Fruit fly (Drosophila melanogaster) whole organism, adult: Measurements from ENCODE around the gene RabGGTb.

Source experiments
- CG11617 ChIP-seq: fragments of 200-800 bp; sonication (Bioruptor generic); optimal IDR thresholded peaks from 2 replicates; lab custom pipeline; 2017; ENCODE audit warnings: mild to moderate bottlenecking, missing biosample characterization, missing genetic modification reagents, missing genetic modification characterization
- CG12768 ChIP-seq: fragments of 200-800 bp; sonication (Bioruptor generic); optimal IDR thresholded peaks from 2 replicates; lab custom pipeline; 2017; ENCODE audit warnings: missing biosample characterization, missing genetic modification characterization, mild to moderate bottlenecking, moderate library complexity, missing genetic modification reagents
- CG14711 ChIP-seq: fragments of 200-800 bp; sonication (Bioruptor generic); optimal IDR thresholded peaks from 2 replicates; lab custom pipeline; 2018; ENCODE audit warnings: missing biosample characterization, mild to moderate bottlenecking, missing genetic modification characterization, moderate library complexity
- CG1620 ChIP-seq: fragments of 200-800 bp; sonication (Bioruptor generic); optimal IDR thresholded peaks from 2 replicates; lab custom pipeline; 2016; ENCODE audit warnings: missing biosample characterization, missing genetic modification characterization
- CG33017 ChIP-seq: fragments of 200-800 bp; sonication (Bioruptor generic); optimal IDR thresholded peaks from 2 replicates; lab custom pipeline; 2018; ENCODE audit warnings: missing biosample characterization, mild to moderate bottlenecking, missing genetic modification characterization, moderate library complexity
- CG5204 ChIP-seq: fragments of 200-800 bp; sonication (Bioruptor generic); optimal IDR thresholded peaks from 2 replicates; lab custom pipeline; 2016; ENCODE audit warnings: missing biosample characterization, missing genetic modification characterization
- CG7045 ChIP-seq: fragments of 200-800 bp; sonication (Bioruptor generic); optimal IDR thresholded peaks from 2 replicates; lab custom pipeline; 2017; ENCODE audit warnings: missing biosample characterization, mild to moderate bottlenecking, missing genetic modification characterization
- CG7101 ChIP-seq: fragments of 200-800 bp; sonication (Bioruptor generic); optimal IDR thresholded peaks from 2 replicates; lab custom pipeline; 2018; ENCODE audit warnings: missing biosample characterization, mild to moderate bottlenecking, missing genetic modification characterization, moderate library complexity
- Clk ChIP-seq: fragments of 200-800 bp; sonication (Bioruptor generic); optimal IDR thresholded peaks from 2 replicates; lab custom pipeline; 2017; ENCODE audit warnings: missing biosample characterization, missing genetic modification characterization
- Crg-1 ChIP-seq: fragments of 200-800 bp; sonication (Bioruptor generic); optimal IDR thresholded peaks from 2 replicates; lab custom pipeline; 2016; ENCODE audit warnings: missing biosample characterization, missing genetic modification characterization
- Hr96 ChIP-seq: fragments of 200-800 bp; sonication (Bioruptor generic); optimal IDR thresholded peaks from 2 replicates; lab custom pipeline; 2016; ENCODE audit warnings: missing biosample characterization, missing genetic modification characterization
- Mnt ChIP-seq: fragments of 200-800 bp; sonication (Bioruptor generic); optimal IDR thresholded peaks from 2 replicates; lab custom pipeline; 2016; ENCODE audit warnings: missing biosample characterization, mild to moderate bottlenecking, missing genetic modification characterization
- bab1 ChIP-seq: fragments of 200-800 bp; sonication (Bioruptor generic); optimal IDR thresholded peaks from 3 replicates; lab custom pipeline; 2019; ENCODE audit warnings: missing biosample characterization, mild to moderate bottlenecking, missing genetic modification characterization, moderate library complexity
- cic ChIP-seq: fragments of 200-800 bp; sonication (Bioruptor generic); optimal IDR thresholded peaks from 2 replicates; lab custom pipeline; 2017; ENCODE audit warnings: missing biosample characterization, mild to moderate bottlenecking, missing genetic modification characterization, moderate library complexity
- cnc ChIP-seq, 2 experiments: fragments of >200 bp; optimal IDR thresholded peaks; 2 replicates each; lab custom pipeline; 2017
- kay ChIP-seq: fragments of 200-800 bp; sonication (Bioruptor generic); peaks from one replicate; lab custom pipeline; 2016; ENCODE audit warnings: missing biosample characterization, missing genetic modification characterization, borderline replicate concordance
- ovo ChIP-seq: fragments of 200-800 bp; sonication (Bioruptor generic); optimal IDR thresholded peaks from 2 replicates; lab custom pipeline; 2016; ENCODE audit warnings: missing biosample characterization, missing genetic modification characterization
- pad ChIP-seq: fragments of 200-800 bp; sonication (Bioruptor generic); optimal IDR thresholded peaks from 3 replicates; lab custom pipeline; 2017; ENCODE audit warnings: missing biosample characterization, missing genetic modification characterization, mild to moderate bottlenecking, moderate library complexity, missing genetic modification reagents
- tj ChIP-seq: fragments of 200-800 bp; sonication (Bioruptor generic); optimal IDR thresholded peaks from 3 replicates; lab custom pipeline; 2017; ENCODE audit warnings: missing biosample characterization, mild to moderate bottlenecking, missing genetic modification characterization, moderate library complexity
- toe ChIP-seq: fragments of 200-800 bp; sonication (Bioruptor generic); optimal IDR thresholded peaks from 2 replicates; lab custom pipeline; 2016; ENCODE audit warnings: missing biosample characterization, missing genetic modification characterization

The RabGGTb gene

DNA sequence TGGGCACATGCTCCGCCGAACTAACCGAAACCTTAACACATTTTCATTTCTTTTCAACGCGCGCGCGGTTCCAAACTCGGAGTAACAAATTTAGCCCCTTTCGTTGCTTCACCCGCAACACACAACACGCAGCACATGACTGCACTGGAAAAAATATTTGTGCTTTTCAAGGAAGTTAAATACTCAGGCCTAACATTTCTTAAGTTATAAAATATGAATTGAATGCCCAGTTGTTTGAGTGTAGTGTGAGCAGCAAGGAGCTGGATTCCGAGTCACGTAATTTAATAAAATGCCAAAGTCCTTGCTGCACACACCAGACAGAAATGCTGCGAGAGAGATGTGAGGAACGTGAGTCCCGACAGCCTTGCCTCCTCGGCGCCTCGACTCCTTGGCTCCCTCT is 22.5 kb downstream of the RabGGTb start:
- TF ChIP-seq CG1620 (GFP tag; lab: Kevin White, UChicago) (no peak), pad (GFP tag; lab: Kevin White, UChicago) (no peak), CG7101 (no peak), CG14711 (tag; lab: Kevin White, UChicago) (no peak), Clk (GFP tag; lab: Kevin White, UChicago) (no peak), tj (GFP tag; lab: Kevin White, UChicago) (no peak), toe (GFP tag; lab: Kevin White, UChicago) (no peak), CG7045 (no peak), Crg-1 (GFP tag; lab: Kevin White, UChicago) (no peak), CG33017 (tag; lab: Kevin White, UChicago) (no peak), CG5204 (GFP tag; lab: Kevin White, UChicago) (no peak), kay (no peak), ovo (GFP tag; lab: Kevin White, UChicago) (no peak), cic (GFP tag; lab: Kevin White, UChicago) (no peak), cnc (optimal IDR thresholded peaks at IDR 0.05; lab: Kevin White, UChicago) (no peak), bab1 (GFP tag; lab: Kevin White, UChicago) (no peak), Hr96 (GFP tag; lab: Kevin White, UChicago) (no peak), CG11617 (GFP tag; lab: Kevin White, UChicago) (no peak), CG12768 (no peak)

DNA sequence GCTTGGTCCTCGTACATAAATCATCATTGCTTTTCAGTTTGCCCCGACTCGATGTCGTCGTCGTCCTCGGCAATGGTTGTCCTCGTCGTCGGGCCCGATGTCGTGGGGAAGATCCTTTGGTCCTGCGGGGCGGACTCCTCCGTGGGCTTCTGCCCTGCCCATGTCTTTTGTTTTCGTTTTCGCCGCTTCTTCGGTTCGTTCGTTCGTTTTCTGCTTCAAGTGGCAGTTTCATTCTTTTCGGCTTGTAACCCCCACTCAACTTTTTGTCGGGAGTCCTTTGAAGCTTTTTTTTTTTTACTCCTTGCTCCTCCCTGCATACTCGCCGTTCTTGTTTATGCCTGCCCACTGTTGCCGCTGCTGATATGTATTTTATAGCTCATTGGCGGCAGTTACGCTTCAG is 24.7 kb downstream of the RabGGTb start:
- TF ChIP-seq cnc (optimal IDR thresholded peaks at IDR 0.05; lab: Kevin White, UChicago) (no peak), CG7045 (no peak), CG11617 (GFP tag; lab: Kevin White, UChicago) (no peak), kay (no peak), CG14711 (tag; lab: Kevin White, UChicago) (no peak), CG7101 (no peak)

DNA sequence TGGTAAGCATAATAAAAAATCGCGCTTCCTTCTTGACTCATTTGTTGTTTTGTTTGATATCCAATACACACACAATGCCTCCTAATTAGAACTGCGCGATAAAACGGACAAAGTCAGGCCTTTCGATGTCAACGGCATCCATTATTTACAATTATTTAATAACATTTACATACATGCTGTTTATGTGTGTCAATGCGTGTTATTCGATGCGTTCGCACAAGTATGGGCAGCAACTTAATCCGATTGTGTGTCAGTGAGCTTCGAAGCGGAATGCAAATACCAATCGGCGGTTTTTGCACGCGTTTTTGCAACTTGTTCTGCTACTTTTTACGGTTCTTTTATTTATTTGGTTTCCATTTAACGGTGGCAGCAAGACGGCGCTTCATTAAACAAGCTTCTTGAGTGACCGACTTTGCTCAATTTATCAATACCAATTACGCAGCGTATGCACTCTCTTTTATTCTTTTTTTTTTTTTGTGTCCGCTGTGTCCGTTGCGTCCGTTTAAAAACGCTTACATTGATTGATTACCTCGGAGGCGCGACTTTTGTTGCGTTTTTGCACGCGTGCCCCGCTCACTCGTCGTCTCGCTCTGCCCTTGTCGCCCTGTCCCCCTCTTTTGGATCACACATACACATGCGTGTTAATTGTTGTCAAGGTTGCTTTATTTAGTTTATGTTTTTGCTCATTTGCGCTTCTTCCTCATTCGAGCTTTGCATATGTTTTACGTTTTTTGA is 25.6 kb downstream of the RabGGTb start:
- TF ChIP-seq CG11617 (GFP tag; lab: Kevin White, UChicago) (no peak), bab1 (GFP tag; lab: Kevin White, UChicago) (no peak), CG1620 (GFP tag; lab: Kevin White, UChicago) (no peak), tj (GFP tag; lab: Kevin White, UChicago) (peak; percentile 93), ovo (GFP tag; lab: Kevin White, UChicago) (peak; percentile 11), cnc (optimal IDR thresholded peaks at IDR 0.05; lab: Kevin White, UChicago) (no peak), Crg-1 (GFP tag; lab: Kevin White, UChicago) (no peak), toe (GFP tag; lab: Kevin White, UChicago) (no peak), CG12768 (no peak), Mnt (GFP tag; lab: Kevin White, UChicago) (no peak), CG5204 (GFP tag; lab: Kevin White, UChicago) (no peak), CG14711 (tag; lab: Kevin White, UChicago) (no peak), CG7101 (no peak), Hr96 (GFP tag; lab: Kevin White, UChicago) (no peak)

DNA sequence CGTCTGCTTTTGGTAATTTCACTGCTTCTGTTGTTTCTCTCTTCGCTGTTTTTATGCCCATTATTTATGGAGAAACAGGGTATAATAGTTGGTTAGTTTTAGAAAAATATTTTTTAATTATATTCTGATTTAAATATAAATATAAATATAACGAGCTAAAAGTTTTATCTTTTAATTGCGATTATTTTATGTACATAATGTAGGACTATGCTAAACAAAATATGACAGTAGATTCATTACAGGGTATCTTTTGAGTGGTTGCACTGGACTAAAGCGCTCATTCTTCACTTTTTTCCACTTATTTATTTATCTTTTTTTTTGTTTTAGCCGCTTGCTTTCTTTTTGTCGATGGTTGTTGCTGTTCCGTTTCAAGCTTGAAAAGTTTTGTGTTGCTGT is 26.1 kb downstream of the RabGGTb start:
- TF ChIP-seq Mnt (GFP tag; lab: Kevin White, UChicago) (no peak), toe (GFP tag; lab: Kevin White, UChicago) (no peak), CG7101 (peak; percentile 65), kay (no peak), CG5204 (GFP tag; lab: Kevin White, UChicago) (no peak), CG14711 (tag; lab: Kevin White, UChicago) (peak; percentile 68), tj (GFP tag; lab: Kevin White, UChicago) (peak; percentile 69), Crg-1 (GFP tag; lab: Kevin White, UChicago) (no peak), CG1620 (GFP tag; lab: Kevin White, UChicago) (no peak), CG33017 (tag; lab: Kevin White, UChicago) (peak; percentile 42), bab1 (GFP tag; lab: Kevin White, UChicago) (peak; percentile 92), Clk (GFP tag; lab: Kevin White, UChicago) (no peak)

DNA sequence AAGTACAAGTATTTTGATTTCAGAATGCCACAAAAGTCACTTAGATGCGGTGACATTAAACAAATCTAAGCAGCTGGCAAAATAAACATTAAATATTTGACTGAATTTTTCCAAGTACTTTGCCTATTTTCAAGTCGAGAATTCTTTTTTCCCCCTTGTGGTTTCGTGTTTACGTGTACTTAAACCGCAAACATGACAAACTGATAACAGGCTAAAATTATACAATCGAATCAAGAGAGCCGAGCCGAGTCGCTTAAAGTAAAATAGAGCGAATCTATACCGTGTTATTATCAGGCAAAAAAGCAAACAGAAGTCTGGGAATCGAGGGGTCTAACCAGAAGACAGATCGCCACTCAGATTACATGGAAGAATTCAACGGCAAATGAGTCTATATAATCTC is 27.2 kb downstream of the RabGGTb start:
- TF ChIP-seq cnc (optimal IDR thresholded peaks at IDR 0.05; lab: Kevin White, UChicago) (no peak), ovo (GFP tag; lab: Kevin White, UChicago) (peak; percentile 28), CG1620 (GFP tag; lab: Kevin White, UChicago) (no peak), CG12768 (peak; percentile 57), pad (GFP tag; lab: Kevin White, UChicago) (peak; percentile 24), CG7045 (peak; percentile 26), CG11617 (GFP tag; lab: Kevin White, UChicago) (peak; percentile 23), CG33017 (tag; lab: Kevin White, UChicago) (no peak), Crg-1 (GFP tag; lab: Kevin White, UChicago) (no peak), Hr96 (GFP tag; lab: Kevin White, UChicago) (no peak), CG14711 (tag; lab: Kevin White, UChicago) (no peak), tj (GFP tag; lab: Kevin White, UChicago) (peak; percentile 3), cic (GFP tag; lab: Kevin White, UChicago) (peak; percentile 64), Clk (GFP tag; lab: Kevin White, UChicago) (no peak), CG5204 (GFP tag; lab: Kevin White, UChicago) (no peak), bab1 (GFP tag; lab: Kevin White, UChicago) (no peak), toe (GFP tag; lab: Kevin White, UChicago) (no peak), Mnt (GFP tag; lab: Kevin White, UChicago) (no peak), kay (no peak), CG7101 (peak; percentile 2)
